Worm (Caenorhabditis elegans): ENCODE measurements around the gene F10E7.1.

F10E7.1 gene

DNA sequence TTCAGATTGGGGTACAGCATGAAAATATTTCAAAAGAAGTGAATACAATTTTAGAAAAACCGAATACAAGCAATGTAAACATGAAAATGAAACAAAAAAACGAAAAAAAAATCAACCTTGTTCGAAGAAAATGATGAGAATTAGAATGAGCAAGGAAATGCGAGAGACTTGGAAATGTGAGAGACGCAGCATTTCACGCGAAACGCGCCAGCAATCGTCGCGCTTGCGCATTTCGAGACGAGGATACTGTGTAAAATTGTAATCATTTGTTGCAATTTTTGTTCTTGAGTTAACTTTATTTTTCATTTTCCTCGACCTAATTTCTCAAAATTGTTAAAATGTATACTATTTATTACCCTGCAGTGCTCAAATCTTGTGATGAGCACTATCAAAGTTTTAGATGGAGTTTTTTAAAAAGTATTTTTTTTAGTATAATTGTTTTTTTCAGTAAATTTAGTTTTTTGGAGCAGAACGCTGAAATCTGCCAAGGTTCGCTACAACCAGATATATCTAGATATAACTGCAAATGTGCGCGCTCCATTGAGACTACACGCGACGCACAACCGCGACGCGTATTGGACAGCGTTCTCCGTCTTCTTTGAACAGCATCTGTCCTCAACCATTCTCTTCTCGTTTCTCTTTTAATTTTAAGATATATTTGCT is 25.5 kb downstream of the F10E7.1 start, which contains the start of gene fust-1:
Gene fust-1 (plus strand): TSS at position 613 of the 663 bp plus-strand sequence.
- TF ChIP-seq ztf-23 (GFP tag; IDR thresholded peaks at IDR 0.05) (peak; percentile 87), med-1 (GFP tag; optimal IDR thresholded peaks at IDR 0.05; ENCODE audit: insufficient read depth) (peak; percentile 56), flt-1 (GFP tag; IDR thresholded peaks at IDR 0.05) (peak; percentile 84), T22C8.4 (GFP tag; IDR thresholded peaks at IDR 0.05) (no peak), ztf-29 (GFP tag; IDR thresholded peaks at IDR 0.05) (no peak), cog-1 (tag; optimal IDR thresholded peaks at IDR 0.05) (peak; percentile 94), tab-1 (GFP tag; IDR thresholded peaks at IDR 0.05) (peak; percentile 72; the same call in 1 of the 2 replicates), klf-2 (GFP tag; conservative IDR thresholded peaks at IDR 0.05) (peak; percentile 69; the same call in 1 of the 2 replicates), ref-1 (GFP tag; conservative IDR thresholded peaks at IDR 0.05) (no peak)

ce11 chrII:7154711-7155110 is 28.2 kb downstream of the F10E7.1 start:
- TF ChIP-seq ztf-23 (GFP tag; IDR thresholded peaks at IDR 0.05) (no peak), ztf-29 (GFP tag; IDR thresholded peaks at IDR 0.05) (no peak), cog-1 (tag; optimal IDR thresholded peaks at IDR 0.05) (no peak), klf-2 (GFP tag; conservative IDR thresholded peaks at IDR 0.05) (no peak), ref-1 (GFP tag; conservative IDR thresholded peaks at IDR 0.05) (no peak), tab-1 (GFP tag; IDR thresholded peaks at IDR 0.05) (no peak)

DNA sequence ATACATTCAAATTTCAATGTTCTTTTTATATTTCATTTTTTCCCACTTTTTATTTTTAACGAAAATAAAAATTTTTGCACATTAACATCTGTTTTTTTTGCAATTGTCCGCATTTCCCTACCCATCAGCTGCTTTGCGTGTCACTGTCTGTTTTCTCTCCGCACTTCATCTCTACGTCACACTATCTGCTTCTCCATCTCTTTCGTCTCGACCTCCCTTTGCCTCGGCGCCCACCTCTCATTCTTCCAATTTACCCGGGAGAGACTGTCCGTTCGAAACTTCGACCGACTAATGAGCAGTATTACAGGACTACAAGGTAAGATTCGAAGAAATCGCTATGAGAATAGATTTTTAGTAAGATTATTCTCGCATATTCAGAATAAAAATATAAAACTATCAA is 28.8 kb downstream of the F10E7.1 start, which contains the start of gene C27H5.2:
Gene C27H5.2 (plus strand): TSS at position 190 of the 400 bp plus-strand sequence.
- no peak for TF ChIP-seq med-1 (GFP tag; optimal IDR thresholded peaks at IDR 0.05; ENCODE audit: insufficient read depth)
- no peak for TF ChIP-seq T22C8.4 (GFP tag; IDR thresholded peaks at IDR 0.05)
- TF ChIP-seq tab-1 (GFP tag; IDR thresholded peaks at IDR 0.05): no peak
- no peak for TF ChIP-seq flt-1 (GFP tag; IDR thresholded peaks at IDR 0.05)
- TF ChIP-seq klf-2 (GFP tag; conservative IDR thresholded peaks at IDR 0.05): no peak
- TF ChIP-seq ztf-29 (GFP tag; IDR thresholded peaks at IDR 0.05): no peak

DNA sequence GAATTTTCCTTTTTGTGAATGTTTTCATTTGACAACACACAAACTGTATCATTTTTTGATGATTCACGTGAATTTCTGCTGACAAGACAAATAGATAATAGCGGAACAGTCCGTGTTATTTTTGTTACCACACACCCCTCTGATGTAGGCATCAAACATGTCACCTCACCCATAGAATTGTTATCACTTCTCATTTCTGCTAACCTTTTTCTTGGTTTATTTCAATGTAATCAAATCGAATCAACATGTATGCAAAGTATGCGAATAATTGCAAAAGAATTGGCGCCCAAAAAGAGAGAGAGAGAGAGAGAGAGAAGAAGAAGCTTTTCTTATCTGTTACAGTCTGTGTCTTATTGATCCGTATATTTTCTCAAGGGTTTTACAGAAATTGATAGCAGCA is 30.9 kb downstream of the F10E7.1 start:
- TF ChIP-seq tab-1 (GFP tag; IDR thresholded peaks at IDR 0.05) (no peak), cog-1 (tag; optimal IDR thresholded peaks at IDR 0.05) (no peak), ztf-29 (GFP tag; IDR thresholded peaks at IDR 0.05) (no peak)

- no peak for TF ChIP-seq T22C8.4 (GFP tag; IDR thresholded peaks at IDR 0.05)
Measured at ce11 chrII:7161512-7161911, 35.0 kb downstream of the F10E7.1 start, which contains the start of gene C27H5.12. Gene C27H5.12, minus strand, starts transcription at chrII:7161612.

- TF ChIP-seq ztf-29 (GFP tag; IDR thresholded peaks at IDR 0.05): no peak
- no peak for TF ChIP-seq T22C8.4 (GFP tag; IDR thresholded peaks at IDR 0.05)
- TF ChIP-seq med-1 (GFP tag; optimal IDR thresholded peaks at IDR 0.05; ENCODE audit: insufficient read depth): no peak
- no peak for TF ChIP-seq ref-1 (GFP tag; conservative IDR thresholded peaks at IDR 0.05)
- no peak for TF ChIP-seq flt-1 (GFP tag; IDR thresholded peaks at IDR 0.05)
- no peak for TF ChIP-seq tab-1 (GFP tag; IDR thresholded peaks at IDR 0.05)
- no peak for TF ChIP-seq klf-2 (GFP tag; conservative IDR thresholded peaks at IDR 0.05)
- no peak for TF ChIP-seq ztf-23 (GFP tag; IDR thresholded peaks at IDR 0.05)
- no peak for TF ChIP-seq cog-1 (tag; optimal IDR thresholded peaks at IDR 0.05)
Measured at ce11 chrII:7165749-7166148, 39.2 kb downstream of the F10E7.1 start, which contains the start of gene mfsd-13.2. Gene mfsd-13.2, minus strand, starts transcription at chrII:7165849.

DNA sequence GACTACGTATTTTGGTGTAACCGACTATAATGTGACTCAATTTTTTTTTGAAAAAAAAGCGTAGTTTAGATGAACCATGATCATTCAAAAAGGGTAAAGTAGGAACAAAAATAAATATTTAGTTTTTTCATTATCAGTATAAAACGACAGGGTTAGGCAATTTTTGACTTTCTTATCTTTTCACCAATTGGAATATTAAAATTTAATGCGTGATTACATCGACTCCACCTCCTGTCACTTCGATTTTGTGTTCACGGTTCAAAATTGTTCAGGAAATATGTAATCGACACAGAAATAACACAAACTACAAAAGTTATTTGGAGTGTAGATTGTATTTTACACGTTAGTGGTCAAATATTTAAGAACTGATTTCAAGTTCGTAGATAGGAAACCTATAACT is 40.2 kb downstream of the F10E7.1 start:
- TF ChIP-seq flt-1 (GFP tag; IDR thresholded peaks at IDR 0.05) (no peak), cog-1 (tag; optimal IDR thresholded peaks at IDR 0.05) (no peak), ztf-23 (GFP tag; IDR thresholded peaks at IDR 0.05) (no peak)

DNA sequence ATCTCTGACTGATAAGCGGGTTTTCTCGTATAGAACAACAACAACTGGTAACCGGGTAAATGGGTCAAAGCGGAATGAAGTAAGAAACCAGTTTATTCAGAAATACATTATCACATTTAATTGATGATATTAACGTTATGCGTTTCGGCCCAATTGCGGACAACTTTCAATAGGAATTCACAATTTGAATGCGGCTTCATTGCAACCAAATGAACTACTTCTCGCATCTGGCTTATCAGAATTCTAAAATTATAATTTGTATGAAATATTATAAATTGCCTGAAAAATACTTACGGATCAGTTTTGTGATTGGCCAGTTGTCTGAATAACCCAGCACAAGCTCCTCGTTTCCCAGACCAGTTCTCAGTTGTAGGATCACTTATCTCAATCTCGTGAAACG is 42.2 kb downstream of the F10E7.1 start, which contains the start of gene col-36:
Gene col-36 (minus strand): TSS at position 101 of the 400 bp plus-strand sequence.
- TF ChIP-seq tab-1 (GFP tag; IDR thresholded peaks at IDR 0.05) (no peak), ztf-29 (GFP tag; IDR thresholded peaks at IDR 0.05) (no peak), cog-1 (tag; optimal IDR thresholded peaks at IDR 0.05) (no peak), flt-1 (GFP tag; IDR thresholded peaks at IDR 0.05) (no peak), ztf-23 (GFP tag; IDR thresholded peaks at IDR 0.05) (no peak), T22C8.4 (GFP tag; IDR thresholded peaks at IDR 0.05) (no peak)

- TF ChIP-seq klf-2 (GFP tag; conservative IDR thresholded peaks at IDR 0.05): no peak
- no peak for TF ChIP-seq ztf-29 (GFP tag; IDR thresholded peaks at IDR 0.05)
- TF ChIP-seq tab-1 (GFP tag; IDR thresholded peaks at IDR 0.05): no peak
- TF ChIP-seq ztf-23 (GFP tag; IDR thresholded peaks at IDR 0.05): no peak
- TF ChIP-seq cog-1 (tag; optimal IDR thresholded peaks at IDR 0.05): no peak
- TF ChIP-seq ref-1 (GFP tag; conservative IDR thresholded peaks at IDR 0.05): no peak
- TF ChIP-seq med-1 (GFP tag; optimal IDR thresholded peaks at IDR 0.05; ENCODE audit: insufficient read depth): no peak
- no peak for TF ChIP-seq T22C8.4 (GFP tag; IDR thresholded peaks at IDR 0.05)
- no peak for TF ChIP-seq flt-1 (GFP tag; IDR thresholded peaks at IDR 0.05)
Measured at ce11 chrII:7171305-7171998, 44.9 kb downstream of the F10E7.1 start, which contains the start of gene dyf-13. Gene dyf-13, minus strand, starts transcription at chrII:7171355.

DNA sequence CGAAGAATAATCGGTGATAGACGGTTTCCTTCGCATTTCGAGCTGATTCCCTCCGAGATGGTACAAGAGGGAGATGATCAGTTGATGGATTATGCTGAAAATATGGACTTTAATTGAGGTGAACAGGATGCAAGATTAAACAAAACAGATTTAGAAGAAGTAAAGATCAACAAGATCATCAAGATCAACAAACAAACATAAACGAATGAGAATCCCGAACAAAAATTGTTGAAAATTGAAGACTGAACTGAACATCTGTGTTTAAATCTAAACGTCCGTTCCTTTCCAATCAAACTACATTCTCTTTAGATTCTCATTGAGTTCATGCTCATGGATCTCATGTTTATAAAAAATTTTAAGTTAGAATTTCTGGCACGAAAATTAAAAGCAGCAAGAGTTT is 48.3 kb downstream of the F10E7.1 start, which contains the start of gene glc-4:
Gene glc-4 (minus strand): TSS at position 101 of the 400 bp plus-strand sequence.
- no peak for TF ChIP-seq ztf-29 (GFP tag; IDR thresholded peaks at IDR 0.05)
- TF ChIP-seq med-1 (GFP tag; optimal IDR thresholded peaks at IDR 0.05; ENCODE audit: insufficient read depth): no peak
- no peak for TF ChIP-seq ztf-23 (GFP tag; IDR thresholded peaks at IDR 0.05)
- no peak for TF ChIP-seq klf-2 (GFP tag; conservative IDR thresholded peaks at IDR 0.05)
- no peak for TF ChIP-seq ref-1 (GFP tag; conservative IDR thresholded peaks at IDR 0.05)
- TF ChIP-seq flt-1 (GFP tag; IDR thresholded peaks at IDR 0.05): no peak
- no peak for TF ChIP-seq tab-1 (GFP tag; IDR thresholded peaks at IDR 0.05)
- no peak for TF ChIP-seq T22C8.4 (GFP tag; IDR thresholded peaks at IDR 0.05)
- no peak for TF ChIP-seq cog-1 (tag; optimal IDR thresholded peaks at IDR 0.05)

Data from whole organism, midembryonic.